Worm (Caenorhabditis elegans) whole organism, L3 larva: ENCODE results near the gene pmp-1.

Source experiments
- R02D3.7 ChIP-seq: fragments of 150-350 bp; optimal IDR thresholded peaks from 2 replicates; lab custom pipeline; 2014; ENCODE audit warnings: missing biosample characterization, missing genetic modification characterization
- ZK546.5 ChIP-seq: sonication (generic microtip); optimal IDR thresholded peaks from 2 replicates; lab custom pipeline; 2017; ENCODE audit warnings: missing biosample characterization, missing genetic modification characterization
- aly-2 ChIP-seq: fragments of 150-350 bp; optimal IDR thresholded peaks from 2 replicates; lab custom pipeline; 2014; ENCODE audit warnings: missing biosample characterization, missing genetic modification characterization
- ceh-16 ChIP-seq: sonication (generic microtip); optimal IDR thresholded peaks from 2 replicates; lab custom pipeline; 2017; ENCODE audit warnings: missing biosample characterization, missing genetic modification characterization
- ceh-28 ChIP-seq: fragments of 150-350 bp; optimal IDR thresholded peaks from 2 replicates; lab custom pipeline; 2014; ENCODE audit warnings: missing biosample characterization, missing genetic modification reagents, missing genetic modification characterization
- daf-12 ChIP-seq: fragments of 150-350 bp; optimal IDR thresholded peaks from 2 replicates; lab custom pipeline; 2014; ENCODE audit warnings: missing biosample characterization, missing genetic modification reagents, missing genetic modification characterization
- egl-27 ChIP-seq: sonication (generic microtip); optimal IDR thresholded peaks from 4 replicates; lab custom pipeline; 2017; ENCODE audit warnings: missing biosample characterization, missing genetic modification reagents, missing genetic modification characterization
- elt-1 ChIP-seq: fragments of 150-350 bp; optimal IDR thresholded peaks from 2 replicates; lab custom pipeline; 2014; ENCODE audit warnings: missing biosample characterization, missing genetic modification characterization
- elt-2 ChIP-seq: sonication (generic microtip); optimal IDR thresholded peaks from 2 replicates; lab custom pipeline; 2016; ENCODE audit warnings: missing genetic modification reagents, mild to moderate bottlenecking, missing genetic modification characterization, missing compliant biosample characterization
- elt-3 ChIP-seq, 3 experiments: fragments of 150-350 bp in 1 of 3; sonication (generic microtip) in 2 of 3; optimal IDR thresholded peaks; 2 replicates in 2 of 3; 4 replicates in 1 of 3; lab custom pipeline; 2014 to 2017; ENCODE audit warnings: missing biosample characterization in 3 of 3, missing genetic modification characterization in 3 of 3
- eor-1 ChIP-seq, 2 experiments: fragments of 150-350 bp; optimal IDR thresholded peaks; 2 replicates each; lab custom pipeline; 2014 to 2018; ENCODE audit warnings: missing biosample characterization in 2 of 2, missing genetic modification characterization in 2 of 2
- fkh-10 ChIP-seq: sonication (generic microtip); optimal IDR thresholded peaks from 2 replicates; lab custom pipeline; 2017; ENCODE audit warnings: missing biosample characterization, missing genetic modification reagents, missing genetic modification characterization
- fkh-2 ChIP-seq: fragments of 150-350 bp; optimal IDR thresholded peaks from 2 replicates; lab custom pipeline; 2014; ENCODE audit warnings: missing biosample characterization, missing genetic modification reagents, missing genetic modification characterization
- fos-1 ChIP-seq: fragments of 150-350 bp; optimal IDR thresholded peaks from 2 replicates; lab custom pipeline; 2014; ENCODE audit warnings: missing biosample characterization, missing genetic modification characterization
- hmg-11 ChIP-seq: sonication (generic microtip); optimal IDR thresholded peaks from 2 replicates; lab custom pipeline; 2016; ENCODE audit warnings: missing genetic modification characterization, missing compliant biosample characterization
- jun-1 ChIP-seq: fragments of 150-350 bp; optimal IDR thresholded peaks from 2 replicates; lab custom pipeline; 2014; ENCODE audit warnings: missing biosample characterization, missing genetic modification reagents, missing genetic modification characterization
- lin-15B ChIP-seq: fragments of 150-350 bp; optimal IDR thresholded peaks from 2 replicates; lab custom pipeline; 2014; ENCODE audit warnings: missing biosample characterization, missing genetic modification characterization
- lsy-12 ChIP-seq: sonication (generic microtip); optimal IDR thresholded peaks from 2 replicates; lab custom pipeline; 2016; ENCODE audit warnings: mild to moderate bottlenecking, missing genetic modification characterization, missing compliant biosample characterization
- mdl-1 ChIP-seq: fragments of 150-350 bp; optimal IDR thresholded peaks from 2 replicates; lab custom pipeline; 2014; ENCODE audit warnings: missing biosample characterization, missing genetic modification characterization
- mml-1 ChIP-seq: fragments of 150-350 bp; sonication (generic microtip); optimal IDR thresholded peaks from 3 replicates; lab custom pipeline; 2014; ENCODE audit warnings: missing biosample characterization, missing genetic modification characterization
- nfya-1 ChIP-seq: sonication (generic microtip); optimal IDR thresholded peaks from 2 replicates; lab custom pipeline; 2017; ENCODE audit warnings: missing genetic modification characterization, mild to moderate bottlenecking, missing compliant biosample characterization, antibody characterized with exemption, moderate library complexity; ENCODE audit not compliant: insufficient read depth
- nhr-11 ChIP-seq: fragments of 150-350 bp; optimal IDR thresholded peaks from 2 replicates; lab custom pipeline; 2014; ENCODE audit warnings: missing biosample characterization, missing genetic modification characterization
- nhr-12 ChIP-seq: fragments of 150-350 bp; optimal IDR thresholded peaks from 2 replicates; lab custom pipeline; 2014; ENCODE audit warnings: missing biosample characterization, missing genetic modification characterization
- nhr-23 ChIP-seq: fragments of 150-350 bp; optimal IDR thresholded peaks from 2 replicates; lab custom pipeline; 2014; ENCODE audit warnings: missing biosample characterization, missing genetic modification reagents, missing genetic modification characterization
- nhr-237 ChIP-seq: fragments of 150-350 bp; optimal IDR thresholded peaks from 2 replicates; lab custom pipeline; 2014; ENCODE audit warnings: missing biosample characterization, missing genetic modification characterization
- nhr-25 ChIP-seq: sonication (generic microtip); optimal IDR thresholded peaks from 2 replicates; lab custom pipeline; 2017; ENCODE audit warnings: missing biosample characterization, missing genetic modification characterization
- nhr-28 ChIP-seq: fragments of 150-350 bp; optimal IDR thresholded peaks from 2 replicates; lab custom pipeline; 2014; ENCODE audit warnings: missing biosample characterization, missing genetic modification characterization
- nhr-43 ChIP-seq: sonication (generic microtip); optimal IDR thresholded peaks from 2 replicates; lab custom pipeline; 2016; ENCODE audit warnings: mild to moderate bottlenecking, missing genetic modification characterization, missing compliant biosample characterization; ENCODE audit not compliant: poor library complexity, severe bottlenecking
- nhr-67 ChIP-seq: fragments of 150-350 bp; optimal IDR thresholded peaks from 2 replicates; lab custom pipeline; 2014; ENCODE audit warnings: missing biosample characterization, missing genetic modification characterization
- nhr-76 ChIP-seq: fragments of 150-350 bp; sonication (generic microtip); optimal IDR thresholded peaks from 5 replicates; lab custom pipeline; 2014; ENCODE audit warnings: missing biosample characterization, missing genetic modification characterization
- nhr-77 ChIP-seq: fragments of 150-350 bp; optimal IDR thresholded peaks from 2 replicates; lab custom pipeline; 2014; ENCODE audit warnings: missing biosample characterization, missing genetic modification characterization
- pha-4 ChIP-seq: fragments of 150-350 bp; optimal IDR thresholded peaks from 2 replicates; lab custom pipeline; 2014; ENCODE audit warnings: missing biosample characterization, missing genetic modification reagents, missing genetic modification characterization
- pqm-1 ChIP-seq: fragments of 150-350 bp; optimal IDR thresholded peaks from 2 replicates; lab custom pipeline; 2017; ENCODE audit warnings: missing biosample characterization, missing genetic modification characterization, inconsistent platforms
- sea-2 ChIP-seq: fragments of 150-350 bp; sonication (generic microtip); optimal IDR thresholded peaks from 4 replicates; lab custom pipeline; 2014; ENCODE audit warnings: missing biosample characterization, missing genetic modification reagents, missing genetic modification characterization
- skn-1 ChIP-seq: fragments of 150-350 bp; optimal IDR thresholded peaks from 2 replicates; lab custom pipeline; 2014; ENCODE audit warnings: missing biosample characterization, missing genetic modification characterization
- snpc-4 ChIP-seq: fragments of 150-350 bp; optimal IDR thresholded peaks from 2 replicates; lab custom pipeline; 2014; ENCODE audit warnings: missing biosample characterization, missing genetic modification characterization
- unc-39 ChIP-seq: sonication (generic microtip); optimal IDR thresholded peaks from 4 replicates; lab custom pipeline; 2017; ENCODE audit warnings: missing biosample characterization, missing genetic modification characterization
- unc-62 ChIP-seq: fragments of 150-350 bp; sonication (generic microtip); optimal IDR thresholded peaks from 4 replicates; lab custom pipeline; 2014; ENCODE audit warnings: missing biosample characterization, missing genetic modification reagents, missing genetic modification characterization
- zag-1 ChIP-seq: fragments of 150-350 bp; optimal IDR thresholded peaks from 2 replicates; lab custom pipeline; 2014; ENCODE audit warnings: missing biosample characterization, missing genetic modification characterization
- ztf-11 ChIP-seq: fragments of 150-350 bp; optimal IDR thresholded peaks from 2 replicates; lab custom pipeline; 2014; ENCODE audit warnings: missing biosample characterization, missing genetic modification characterization
- ztf-4 ChIP-seq: fragments of 150-350 bp; optimal IDR thresholded peaks from 2 replicates; lab custom pipeline; 2014; ENCODE audit warnings: missing biosample characterization, missing genetic modification characterization

pmp-1 gene

ce11 chrII:6900708-6901107 lies 17.2 kb upstream of the pmp-1 start:
- TF ChIP-seq nhr-43 (no peak), pha-4 (tag; lab: Kevin White, UChicago) (no peak), ztf-4 (tag; lab: Kevin White, UChicago) (no peak), ZK546.5 (tag; lab: Kevin White, UChicago) (no peak), nhr-237 (tag; lab: Kevin White, UChicago) (no peak), mdl-1 (tag; lab: Kevin White, UChicago) (no peak), mml-1 (tag; lab: Kevin White, UChicago) (no peak), zag-1 (tag; lab: Kevin White, UChicago) (no peak), sea-2 (GFP tag; lab: Kevin White, UChicago) (no peak), nhr-76 (tag; lab: Kevin White, UChicago) (no peak), R02D3.7 (no peak), fos-1 (tag; lab: Kevin White, UChicago) (no peak), nhr-11 (no peak), nhr-28 (no peak), snpc-4 (tag; lab: Kevin White, UChicago) (no peak)

ce11 chrII:6898017-6898779 lies 14.6 kb upstream of the pmp-1 start, which contains the start of gene hrpl-1:
TSS of gene hrpl-1 (plus strand) at chrII:6898729.
- TF ChIP-seq egl-27 (tag; lab: Kevin White, UChicago) (no peak), nhr-12 (tag; lab: Kevin White, UChicago) (no peak), nhr-28 (no peak), nhr-67 (no peak), elt-2 (tag; lab: Kevin White, UChicago) (no peak), ztf-11 (tag; lab: Kevin White, UChicago) (no peak), nhr-43 (peak; percentile 35), nfya-1 (tag; lab: Kevin White, UChicago) (peak; percentile 24), aly-2 (tag; lab: Kevin White, UChicago) (no peak)

- TF ChIP-seq ztf-11 (tag; lab: Kevin White, UChicago) (no peak), elt-2 (tag; lab: Kevin White, UChicago) (peak; percentile 34), pha-4 (tag; lab: Kevin White, UChicago) (no peak), pqm-1 (tag; lab: Kevin White, UChicago) (peak; percentile 29), lsy-12 (tag; lab: Kevin White, UChicago) (no peak), nhr-43 (no peak)
These were observed 14.0 kb upstream of the pmp-1 start, which contains the start of gene C44B7.11 for ce11 chrII:6897507-6897906. TSS of gene C44B7.11 (minus strand) at chrII:6897540.

- no peak for TF ChIP-seq sea-2 (GFP tag; lab: Kevin White, UChicago)
- no peak for TF ChIP-seq elt-1 (tag; lab: Kevin White, UChicago)
- TF ChIP-seq nhr-237 (tag; lab: Kevin White, UChicago), result no peak
- TF ChIP-seq unc-39 (tag; lab: Kevin White, UChicago), result no peak
These were observed 10.2 kb upstream of the pmp-1 start, which contains the start of gene adal-1 for ce11 chrII:6893589-6894245. TSS of gene adal-1 (minus strand) at chrII:6893639.

ce11 chrII:6891838-6892237 lies 8.3 kb upstream of the pmp-1 start:
- TF ChIP-seq pha-4 (tag; lab: Kevin White, UChicago) (peak; percentile 50), ceh-16 (tag; lab: Kevin White, UChicago) (no peak), skn-1 (tag; lab: Kevin White, UChicago) (no peak), ztf-4 (tag; lab: Kevin White, UChicago) (no peak), nhr-25 (tag; lab: Kevin White, UChicago) (peak; percentile 39), nhr-28 (no peak), eor-1 (tag; optimal IDR thresholded peaks at IDR 0.05; lab: Kevin White, UChicago) (no peak), R02D3.7 (no peak), nhr-77 (tag; lab: Kevin White, UChicago) (no peak), lin-15B (tag; lab: Kevin White, UChicago) (no peak), ceh-28 (no peak), fkh-10 (GFP tag; lab: Kevin White, UChicago) (no peak), elt-1 (tag; lab: Kevin White, UChicago) (no peak), pqm-1 (tag; lab: Kevin White, UChicago) (peak; percentile 77), nfya-1 (tag; lab: Kevin White, UChicago) (peak; percentile 46), unc-62 (GFP tag; lab: Kevin White, UChicago) (no peak), zag-1 (tag; lab: Kevin White, UChicago) (no peak), nhr-11 (no peak), nhr-237 (tag; lab: Kevin White, UChicago) (no peak), fkh-2 (no peak), daf-12 (tag; lab: Kevin White, UChicago) (no peak), jun-1 (peak; percentile 86), hmg-11 (tag; lab: Kevin White, UChicago) (no peak), lsy-12 (tag; lab: Kevin White, UChicago) (peak; percentile 64), ztf-11 (tag; lab: Kevin White, UChicago) (no peak), nhr-23 (tag; lab: Kevin White, UChicago) (peak; percentile 60), elt-3 (tag; optimal IDR thresholded peaks at IDR 0.05; lab: Kevin White, UChicago) (no peak), snpc-4 (tag; lab: Kevin White, UChicago) (no peak)
